Fruit fly (Drosophila melanogaster) whole organism, pupa: Measurements from ENCODE around the gene CG6356.

Experiments used
- Ets98B ChIP-seq: fragments of 200-800 bp; sonication (Bioruptor generic); IDR thresholded peaks from 2 replicates; pipeline ENCODE4 v1.3.6; 2022; ENCODE audit warnings: missing biosample characterization, missing genetic modification characterization
- Pif1A ChIP-seq: fragments of 200-800 bp; sonication (Bioruptor generic); optimal IDR thresholded peaks from 3 replicates; lab custom pipeline; 2016; ENCODE audit warnings: missing biosample characterization, missing genetic modification characterization

DNA sequence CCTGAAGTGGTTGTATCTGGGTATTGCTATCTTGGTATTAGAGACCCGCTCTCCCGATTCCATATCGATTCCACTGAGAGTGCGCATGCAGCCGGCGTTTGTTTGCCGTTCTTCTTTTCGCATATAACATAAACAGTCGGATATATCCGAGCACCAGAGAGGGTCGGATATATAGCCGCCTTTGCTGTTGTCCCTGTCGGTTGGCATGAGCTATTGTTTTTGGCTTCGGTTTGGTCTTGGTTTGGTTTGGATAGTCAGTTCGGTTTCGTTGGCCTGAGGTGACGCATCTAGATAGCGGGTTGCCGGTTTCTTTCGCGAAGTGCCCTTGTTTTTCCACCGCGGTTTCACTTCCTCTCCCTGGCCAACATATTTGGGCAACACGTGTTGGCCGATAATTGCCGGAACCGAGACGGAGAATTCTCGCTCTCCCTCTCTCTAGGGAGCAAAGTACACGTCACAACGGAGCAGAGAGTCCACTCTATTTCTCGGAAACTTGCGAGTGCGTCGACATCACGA is 10.9 kb upstream of the CG6356 start, which contains the start of gene Orct2:
- TF ChIP-seq Ets98B (GFP tag; lab: Robert Waterston, UW) (no peak; the same call in 1 of the 2 replicates), Pif1A (GFP tag; lab: Kevin White, UChicago) (peak; percentile 6)
